Worm (Caenorhabditis elegans) whole organism, L1 larva: ENCODE results near the gene plc-3.

Source experiments
- aha-1 ChIP-seq: fragments of 150-350 bp; optimal IDR thresholded peaks from 2 replicates; lab custom pipeline; 2014; ENCODE audit warnings: missing biosample characterization, missing genetic modification characterization
- lin-13 ChIP-seq: fragments of 150-350 bp; optimal IDR thresholded peaks from 2 replicates; lab custom pipeline; 2014; ENCODE audit warnings: missing biosample characterization, missing genetic modification reagents, missing genetic modification characterization
- lin-39 ChIP-seq: fragments of 150-350 bp; optimal IDR thresholded peaks from 2 replicates; lab custom pipeline; 2014; ENCODE audit warnings: missing biosample characterization, missing genetic modification reagents, missing genetic modification characterization
- mep-1 ChIP-seq: fragments of 150-350 bp; optimal IDR thresholded peaks from 2 replicates; lab custom pipeline; 2014; ENCODE audit warnings: missing biosample characterization, missing genetic modification characterization
- nhr-90 ChIP-seq: sonication (generic microtip); optimal IDR thresholded peaks from 2 replicates; lab custom pipeline; 2016; ENCODE audit warnings: mild to moderate bottlenecking, missing genetic modification characterization, missing compliant biosample characterization; ENCODE audit not compliant: poor library complexity

DNA sequence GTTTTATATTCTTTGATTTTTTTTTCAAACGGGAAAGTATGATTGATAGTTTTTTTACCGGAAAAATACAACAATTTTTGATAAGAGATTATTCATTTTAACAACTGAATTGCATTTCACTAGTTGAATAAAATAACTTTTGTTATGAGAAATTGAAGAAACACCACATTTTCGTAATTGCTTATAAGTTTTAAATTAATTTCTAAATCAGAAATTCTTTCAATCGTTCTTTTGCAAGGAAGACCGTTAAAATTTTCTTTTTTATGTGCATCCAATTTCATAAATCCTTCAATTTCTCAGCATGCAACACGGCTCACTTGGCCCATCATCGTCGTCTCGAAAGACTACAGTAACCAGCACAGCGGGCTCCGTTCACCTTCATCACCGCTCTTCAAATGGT is at the start of gene plc-3:
- TF ChIP-seq lin-39 (tag; lab: Kevin White, UChicago) (no peak), lin-13 (GFP tag; lab: Kevin White, UChicago) (no peak), mep-1 (no peak), aha-1 (no peak), nhr-90 (no peak)
